Fruit fly (Drosophila melanogaster) whole organism, embryonic: Measurements from ENCODE around the gene Pdhb.

ENCODE experiments used
- ATbp ChIP-seq: fragments of 200-800 bp; sonication (Bioruptor generic); optimal IDR thresholded peaks from 2 replicates; lab custom pipeline; 2017; ENCODE audit warnings: missing biosample characterization, mild to moderate bottlenecking, missing genetic modification characterization, missing genetic modification reagents
- Aef1 ChIP-seq: fragments of 200-800 bp; sonication (Bioruptor generic); IDR thresholded peaks from 3 replicates; pipeline ENCODE4 v1.3.6; 2022; ENCODE audit warnings: missing biosample characterization, missing genetic modification characterization
- CG10565 ChIP-seq: fragments of 200-800 bp; sonication (Bioruptor generic); optimal IDR thresholded peaks from 3 replicates; lab custom pipeline; 2016; ENCODE audit warnings: missing biosample characterization, mild to moderate bottlenecking, missing genetic modification characterization
- CG10654 ChIP-seq: fragments of 200-800 bp; sonication (Bioruptor generic); optimal IDR thresholded peaks from 2 replicates; lab custom pipeline; 2016; ENCODE audit warnings: missing biosample characterization, missing genetic modification characterization
- CG11456 ChIP-seq: fragments of 200-800 bp; sonication (Bioruptor generic); IDR thresholded peaks from 3 replicates; pipeline ENCODE4 v1.3.6; 2022; ENCODE audit warnings: missing biosample characterization, missing genetic modification characterization
- CG14965 ChIP-seq: fragments of 200-800 bp; sonication (Bioruptor generic); optimal IDR thresholded peaks from 2 replicates; lab custom pipeline; 2016; ENCODE audit warnings: missing biosample characterization, missing genetic modification characterization, borderline replicate concordance
- CG17829 ChIP-seq: fragments of 200-800 bp; optimal IDR thresholded peaks from 2 replicates; lab custom pipeline; 2019; ENCODE audit warnings: missing biosample characterization, mild to moderate bottlenecking, missing genetic modification characterization, moderate library complexity
- CG18476 ChIP-seq: fragments of 200-800 bp; sonication (Bioruptor generic); optimal IDR thresholded peaks from 2 replicates; lab custom pipeline; 2016; ENCODE audit warnings: missing biosample characterization, mild to moderate bottlenecking, missing genetic modification characterization
- CG2120 ChIP-seq: fragments of 200-800 bp; sonication (Bioruptor generic); optimal IDR thresholded peaks from 3 replicates; lab custom pipeline; 2016; ENCODE audit warnings: missing biosample characterization, missing genetic modification characterization
- CG2712 ChIP-seq: fragments of 200-800 bp; optimal IDR thresholded peaks from 3 replicates; lab custom pipeline; 2019; ENCODE audit warnings: missing biosample characterization, mild to moderate bottlenecking, missing genetic modification characterization, moderate library complexity
- CG3163 ChIP-seq: fragments of 200-800 bp; sonication (Bioruptor generic); optimal IDR thresholded peaks from 3 replicates; lab custom pipeline; 2016; ENCODE audit warnings: missing biosample characterization, missing genetic modification characterization
- CG32767 ChIP-seq: fragments of 200-800 bp; sonication (Bioruptor generic); IDR thresholded peaks from 2 replicates; pipeline ENCODE4 v1.3.6; 2022; ENCODE audit warnings: missing biosample characterization, missing genetic modification characterization
- CG34376 ChIP-seq: fragments of 200-800 bp; sonication (Bioruptor generic); optimal IDR thresholded peaks from 2 replicates; lab custom pipeline; 2018; ENCODE audit warnings: missing biosample characterization, mild to moderate bottlenecking, missing genetic modification characterization
- CG4617 ChIP-seq: fragments of 200-800 bp; sonication (Bioruptor generic); optimal IDR thresholded peaks from 3 replicates; lab custom pipeline; 2016; ENCODE audit warnings: missing biosample characterization, missing genetic modification characterization, borderline replicate concordance
- CG5180 ChIP-seq: fragments of 200-800 bp; sonication (Bioruptor generic); optimal IDR thresholded peaks from 3 replicates; lab custom pipeline; 2017; ENCODE audit warnings: missing biosample characterization, missing genetic modification characterization, mild to moderate bottlenecking, moderate library complexity, missing genetic modification reagents
- CG6854 ChIP-seq: fragments of 200-800 bp; sonication (Bioruptor generic); optimal IDR thresholded peaks from 3 replicates; lab custom pipeline; 2017; ENCODE audit warnings: missing biosample characterization, mild to moderate bottlenecking, missing genetic modification characterization
- CG7745 ChIP-seq: fragments of 200-800 bp; sonication (Bioruptor generic); optimal IDR thresholded peaks from 2 replicates; lab custom pipeline; 2018; ENCODE audit warnings: missing biosample characterization, mild to moderate bottlenecking, missing genetic modification characterization, moderate library complexity
- CG7839 ChIP-seq: fragments of 200-800 bp; sonication (Bioruptor generic); optimal IDR thresholded peaks from 3 replicates; lab custom pipeline; 2018; ENCODE audit warnings: missing biosample characterization, mild to moderate bottlenecking, missing genetic modification characterization, moderate library complexity
- Camta ChIP-seq: fragments of 200-800 bp; sonication (Bioruptor generic); optimal IDR thresholded peaks from 2 replicates; lab custom pipeline; 2016; ENCODE audit warnings: missing biosample characterization, missing genetic modification characterization
- CrebB ChIP-seq: fragments of 200-800 bp; sonication (Bioruptor generic); optimal IDR thresholded peaks from 3 replicates; lab custom pipeline; 2018; ENCODE audit warnings: missing biosample characterization, mild to moderate bottlenecking, missing genetic modification characterization
- Dad ChIP-seq: fragments of 200-800 bp; sonication (Bioruptor generic); optimal IDR thresholded peaks from 3 replicates; lab custom pipeline; 2016; ENCODE audit warnings: missing biosample characterization, missing genetic modification characterization
- Dfd ChIP-seq, 2 experiments: fragments of >200 bp; optimal IDR thresholded peaks; 2 replicates each; lab custom pipeline; 2017; ENCODE audit warnings: missing biosample characterization in 2 of 2, missing genetic modification characterization in 2 of 2
- Dll ChIP-seq: fragments of 200-800 bp; sonication (Bioruptor generic); IDR thresholded peaks from 4 replicates; pipeline ENCODE4 v1.3.6; 2022; ENCODE audit warnings: missing biosample characterization, missing genetic modification characterization; ENCODE audit not compliant: partially characterized antibody
- E2f1 ChIP-seq: fragments of 200-800 bp; sonication (Bioruptor generic); IDR thresholded peaks from 2 replicates; pipeline ENCODE4 v1.3.6; 2022; ENCODE audit warnings: missing biosample characterization, missing genetic modification characterization
- H15 ChIP-seq: fragments of 200-800 bp; sonication (Bioruptor generic); IDR thresholded peaks from 3 replicates; pipeline ENCODE4 v1.3.6; 2022; ENCODE audit warnings: missing biosample characterization, missing genetic modification characterization
- MTF-1 ChIP-seq: fragments of 200-800 bp; sonication (Bioruptor generic); optimal IDR thresholded peaks from 2 replicates; lab custom pipeline; 2018; ENCODE audit warnings: missing biosample characterization, mild to moderate bottlenecking, missing genetic modification characterization, borderline replicate concordance
- Mad ChIP-seq: fragments of 200-800 bp; sonication (Bioruptor generic); optimal IDR thresholded peaks from 2 replicates; lab custom pipeline; 2016; ENCODE audit warnings: missing biosample characterization, missing genetic modification characterization
- NC2α ChIP-seq: fragments of 200-800 bp; sonication (Bioruptor generic); optimal IDR thresholded peaks from 2 replicates; lab custom pipeline; 2016; ENCODE audit warnings: missing biosample characterization, missing genetic modification characterization
- Sin3A ChIP-seq: fragments of >200 bp; optimal IDR thresholded peaks from 2 replicates; lab custom pipeline; 2018
- aop ChIP-seq: fragments of 200-800 bp; sonication (Bioruptor generic); IDR thresholded peaks from 2 replicates; pipeline ENCODE4 v1.3.6; 2022; ENCODE audit warnings: missing biosample characterization, missing genetic modification characterization
- bcd ChIP-seq: fragments of 200-800 bp; sonication (Bioruptor generic); optimal IDR thresholded peaks from 2 replicates; lab custom pipeline; 2017; ENCODE audit warnings: missing biosample characterization, mild to moderate bottlenecking, missing genetic modification characterization
- crc ChIP-seq: fragments of 200-800 bp; sonication (Bioruptor generic); optimal IDR thresholded peaks from 2 replicates; lab custom pipeline; 2016; ENCODE audit warnings: missing biosample characterization, missing genetic modification characterization
- dmrt11E ChIP-seq: fragments of 200-800 bp; sonication (Bioruptor generic); optimal IDR thresholded peaks from 3 replicates; lab custom pipeline; 2018; ENCODE audit warnings: missing biosample characterization, mild to moderate bottlenecking, missing genetic modification characterization, moderate library complexity
- esg ChIP-seq: fragments of 200-800 bp; sonication (Bioruptor generic); conservative IDR thresholded peaks from 2 replicates; pipeline ENCODE4 v1.3.6; 2022; ENCODE audit warnings: missing biosample characterization, missing genetic modification characterization
- fd3F ChIP-seq: fragments of 200-800 bp; sonication (Bioruptor generic); optimal IDR thresholded peaks from 2 replicates; lab custom pipeline; 2018; ENCODE audit warnings: missing biosample characterization, mild to moderate bottlenecking, missing genetic modification characterization, moderate library complexity
- gfzf ChIP-seq: fragments of 200-800 bp; sonication (Bioruptor generic); optimal IDR thresholded peaks from 2 replicates; lab custom pipeline; 2016; ENCODE audit warnings: missing biosample characterization, mild to moderate bottlenecking, missing genetic modification characterization, moderate library complexity
- gro ChIP-seq: fragments of 200-800 bp; sonication (Bioruptor generic); optimal IDR thresholded peaks from 2 replicates; lab custom pipeline; 2016; ENCODE audit warnings: missing biosample characterization, missing genetic modification characterization
- hbn ChIP-seq: fragments of 200-800 bp; sonication (Bioruptor generic); IDR thresholded peaks from 2 replicates; pipeline ENCODE4 v1.3.6; 2022; ENCODE audit warnings: missing biosample characterization, missing genetic modification characterization; ENCODE audit not compliant: partially characterized antibody
- maf-S ChIP-seq: fragments of 200-800 bp; sonication (Bioruptor generic); optimal IDR thresholded peaks from 2 replicates; lab custom pipeline; 2016; ENCODE audit warnings: missing biosample characterization, missing genetic modification characterization
- otp ChIP-seq: fragments of 200-800 bp; sonication (Bioruptor generic); IDR thresholded peaks from 3 replicates; pipeline ENCODE4, ENCODE4 v1.3.6; 2022; ENCODE audit warnings: missing biosample characterization, missing genetic modification characterization
- pnt ChIP-seq: fragments of 200-800 bp; sonication (Bioruptor generic); optimal IDR thresholded peaks from 3 replicates; lab custom pipeline; 2016; ENCODE audit warnings: missing biosample characterization, missing genetic modification characterization
- prd ChIP-seq, 3 experiments: fragments of >200 bp in 2 of 3; fragments of 200-800 bp in 1 of 3; sonication (Bioruptor generic) in 1 of 3; optimal IDR thresholded peaks in 2 of 3; IDR thresholded peaks in 1 of 3; 2 replicates in 2 of 3; 3 replicates in 1 of 3; pipeline versions ENCODE4 v1.3.6 to Lab custom; 2017 to 2022; ENCODE audit warnings: missing biosample characterization in 1 of 3, missing genetic modification characterization in 1 of 3
- sd ChIP-seq: fragments of 200-800 bp; sonication (Bioruptor generic); optimal IDR thresholded peaks from 3 replicates; lab custom pipeline; 2018; ENCODE audit warnings: missing biosample characterization, mild to moderate bottlenecking, missing genetic modification characterization, moderate library complexity
- seq ChIP-seq: fragments of 200-800 bp; sonication (Bioruptor generic); IDR thresholded peaks from 2 replicates; pipeline ENCODE4 v1.3.6; 2022; ENCODE audit warnings: missing biosample characterization, missing genetic modification characterization
- shn ChIP-seq: fragments of 200-800 bp; sonication (Bioruptor generic); optimal IDR thresholded peaks from 3 replicates; lab custom pipeline; 2016; ENCODE audit warnings: missing biosample characterization, missing genetic modification characterization
- slp2 ChIP-seq: fragments of 200-800 bp; sonication (Bioruptor generic); optimal IDR thresholded peaks from 2 replicates; lab custom pipeline; 2016; ENCODE audit warnings: missing biosample characterization, missing genetic modification characterization
- sob ChIP-seq: fragments of 200-800 bp; sonication (Bioruptor generic); IDR thresholded peaks from 2 replicates; pipeline ENCODE4 v1.3.6; 2022; ENCODE audit warnings: missing biosample characterization, missing genetic modification characterization
- tap ChIP-seq: fragments of 200-800 bp; optimal IDR thresholded peaks from 3 replicates; lab custom pipeline; 2019; ENCODE audit warnings: missing biosample characterization, mild to moderate bottlenecking, missing genetic modification characterization, moderate library complexity
- unc-4 ChIP-seq: fragments of 200-800 bp; sonication (Bioruptor generic); IDR thresholded peaks from 2 replicates; pipeline ENCODE4 v1.3.6; 2022; ENCODE audit warnings: missing biosample characterization, missing genetic modification characterization; ENCODE audit not compliant: partially characterized antibody
- vnd ChIP-seq: fragments of 200-800 bp; sonication (Bioruptor generic); IDR thresholded peaks from 3 replicates; pipeline ENCODE4 v1.3.6; 2022; ENCODE audit warnings: missing biosample characterization, missing genetic modification characterization; ENCODE audit not compliant: partially characterized antibody

The Pdhb gene

DNA sequence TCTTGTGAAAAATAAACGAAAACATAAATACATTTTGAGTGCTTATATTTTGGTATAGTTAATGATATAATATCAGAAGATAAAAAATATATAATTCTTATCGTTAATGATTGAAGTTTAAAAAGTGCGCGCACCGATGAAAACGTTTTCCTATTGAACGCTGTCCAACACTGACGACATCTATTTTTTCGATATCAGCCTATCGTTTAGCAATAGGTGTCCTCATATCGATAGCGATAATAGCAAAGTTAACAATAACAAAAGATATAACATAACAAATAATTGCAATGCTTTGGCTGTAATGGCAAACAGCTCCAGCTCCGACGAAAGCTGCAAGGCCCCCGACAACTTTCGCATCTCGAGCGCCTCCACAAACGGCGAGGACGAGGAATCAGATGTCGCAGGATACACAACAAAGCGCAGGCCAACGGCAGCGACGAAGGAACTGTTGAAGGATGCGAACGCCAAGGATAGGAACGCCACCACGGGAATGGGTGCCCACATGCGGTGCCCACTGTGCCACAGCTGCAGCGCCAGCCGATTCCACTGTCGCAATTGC, 3.4 kb downstream of the Pdhb start, which contains the start of gene Atg14 (continued):
- no peak for TF ChIP-seq prd (optimal IDR thresholded peaks at IDR 0.05; lab: Kevin White, UChicago)
- 0 out of 3 replicates have a peak, but pooled peaks have one; percentile 13 for TF ChIP-seq prd (GFP tag; IDR thresholded peaks at IDR 0.05; lab: Robert Waterston, UW)
- TF ChIP-seq CG14965: no peak
- peak; percentile 44 for TF ChIP-seq CG2712 (tag; lab: Kevin White, UChicago)
- TF ChIP-seq CrebB (tag; lab: Kevin White, UChicago): no peak
- peak; percentile 54 for TF ChIP-seq CG34376 (GFP tag; lab: Kevin White, UChicago)
- TF ChIP-seq crc (GFP tag; lab: Kevin White, UChicago): no peak
- TF ChIP-seq sob: peak; percentile 65
- no peak for TF ChIP-seq maf-S (GFP tag; lab: Kevin White, UChicago)
- TF ChIP-seq CG18476 (GFP tag; lab: Kevin White, UChicago): no peak
- no peak for TF ChIP-seq CG3163 (GFP tag; lab: Kevin White, UChicago)
- TF ChIP-seq bcd: no peak
- no peak for TF ChIP-seq otp
- TF ChIP-seq Dad (GFP tag; lab: Kevin White, UChicago): peak; percentile 6
- no peak for TF ChIP-seq dmrt11E
- no peak for TF ChIP-seq Aef1
- TF ChIP-seq aop (GFP tag; lab: Robert Waterston, UW): no peak
- no peak for TF ChIP-seq CG5180 (GFP tag; lab: Kevin White, UChicago)
- no peak for TF ChIP-seq CG10565 (GFP tag; lab: Kevin White, UChicago)
- peak; percentile 92 for TF ChIP-seq vnd (GFP tag; lab: Robert Waterston, UW)
- no peak for TF ChIP-seq Mad (GFP tag; lab: Kevin White, UChicago)
- peak; percentile 81 for TF ChIP-seq CG4617 (GFP tag; lab: Kevin White, UChicago)
- TF ChIP-seq hbn (GFP tag; lab: Robert Waterston, UW): peak; percentile 92
- no peak for TF ChIP-seq seq (GFP tag; lab: Robert Waterston, UW)
- no peak for TF ChIP-seq E2f1
- no peak for TF ChIP-seq tap (tag; lab: Kevin White, UChicago)
- peak; percentile 92 for TF ChIP-seq unc-4 (GFP tag; lab: Robert Waterston, UW)
- no peak for TF ChIP-seq Dfd (GFP tag; optimal IDR thresholded peaks at IDR 0.05; lab: Kevin White, UChicago)
- peak; percentile 59 for TF ChIP-seq CG2120
- no peak for TF ChIP-seq MTF-1
- no peak for TF ChIP-seq ATbp (GFP tag; lab: Kevin White, UChicago)
- no peak for TF ChIP-seq pnt (GFP tag; lab: Kevin White, UChicago)
- no peak for TF ChIP-seq CG11456
- no peak for TF ChIP-seq CG6854
- TF ChIP-seq gfzf (GFP tag; lab: Kevin White, UChicago): no peak
- no peak for TF ChIP-seq CG7745 (tag; lab: Kevin White, UChicago)
- peak; percentile 12 for TF ChIP-seq CG7839 (tag; lab: Kevin White, UChicago)
- TF ChIP-seq Camta (GFP tag; lab: Kevin White, UChicago): no peak
- no peak for TF ChIP-seq CG32767 (GFP tag; lab: Robert Waterston, UW)
- TF ChIP-seq fd3F (GFP tag; lab: Kevin White, UChicago): no peak
- TF ChIP-seq NC2α (GFP tag; lab: Kevin White, UChicago): no peak
- no peak for TF ChIP-seq H15 (GFP tag; lab: Robert Waterston, UW)
- TF ChIP-seq slp2 (GFP tag; lab: Kevin White, UChicago): no peak
- TF ChIP-seq Dll (GFP tag; lab: Robert Waterston, UW): peak; percentile 92
- TF ChIP-seq sd (tag; lab: Kevin White, UChicago): no peak
- TF ChIP-seq CG17829 (tag; lab: Kevin White, UChicago): peak; percentile 34
- no peak for TF ChIP-seq shn (GFP tag; lab: Kevin White, UChicago)
- TF ChIP-seq Sin3A: peak; percentile 11
- no peak for TF ChIP-seq gro (GFP tag; lab: Kevin White, UChicago)
- no peak for TF ChIP-seq esg
- TF ChIP-seq CG10654 (GFP tag; lab: Kevin White, UChicago): no peak
